Fruit fly (Drosophila melanogaster) whole organism, wandering third instar larva: Measurements from ENCODE around the gene CG32170.

Source experiments
- HLH106 ChIP-seq: fragments of 200-800 bp; optimal IDR thresholded peaks from 3 replicates; lab custom pipeline; 2019; ENCODE audit warnings: missing biosample characterization, mild to moderate bottlenecking, missing genetic modification characterization, moderate library complexity
- h ChIP-seq: fragments of 200-800 bp; sonication (Bioruptor generic); optimal IDR thresholded peaks from 3 replicates; lab custom pipeline; 2016; ENCODE audit warnings: missing biosample characterization, mild to moderate bottlenecking, missing genetic modification characterization
- lola ChIP-seq: fragments of >200 bp; optimal IDR thresholded peaks from 2 replicates; lab custom pipeline; 2017; ENCODE audit warnings: missing biosample characterization, missing genetic modification characterization
- psq ChIP-seq: fragments of 200-800 bp; sonication (Bioruptor generic); optimal IDR thresholded peaks from 3 replicates; lab custom pipeline; 2017; ENCODE audit warnings: missing biosample characterization, mild to moderate bottlenecking, missing genetic modification characterization, moderate library complexity
- rgr ChIP-seq: fragments of 200-800 bp; sonication (Bioruptor generic); optimal IDR thresholded peaks from 3 replicates; lab custom pipeline; 2016; ENCODE audit warnings: missing biosample characterization, mild to moderate bottlenecking, missing genetic modification characterization

- TF ChIP-seq HLH106 (tag; lab: Kevin White, UChicago) (no peak), h (GFP tag; lab: Kevin White, UChicago) (no peak), rgr (GFP tag; lab: Kevin White, UChicago) (no peak), psq (GFP tag; lab: Kevin White, UChicago) (no peak), lola (GFP tag; lab: Kevin White, UChicago) (no peak)
Observed at dm6 chr3L:16842952-16843351, 34.2 kb upstream of the CG32170 start.
